Fruit fly (Drosophila melanogaster): ENCODE results near the gene Nlg4.

Gene Nlg4

DNA sequence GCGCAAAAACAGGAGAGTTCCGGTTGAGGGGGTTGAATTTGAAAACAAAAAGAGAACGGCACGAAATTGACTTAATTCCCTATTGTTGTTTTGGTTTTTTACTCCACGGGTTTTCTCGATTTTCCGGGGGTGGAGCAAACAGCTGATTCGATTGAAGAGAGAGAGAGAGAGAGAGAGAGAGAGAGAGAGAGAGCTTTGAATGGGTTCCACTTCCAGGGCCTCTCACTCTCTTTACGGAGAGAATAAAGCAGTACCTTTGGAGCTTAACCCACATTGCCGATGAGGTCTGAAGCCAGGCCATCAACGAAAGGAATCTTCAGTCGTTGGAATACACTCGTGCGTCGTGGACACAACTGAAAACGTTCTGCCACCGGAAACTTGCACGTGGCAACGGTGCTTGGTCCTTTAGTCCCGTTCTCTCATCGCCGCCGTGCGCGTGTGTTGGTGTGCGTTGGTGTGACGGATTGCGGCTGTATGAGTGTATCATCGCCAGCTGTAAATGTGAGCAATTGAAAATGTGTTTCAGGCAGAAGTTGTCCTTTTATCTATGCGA lies at the start of gene Nlg4:
Nlg4 (plus strand) TSS at position 332 of the 553 bp plus-strand sequence.
- TF ChIP-seq noc (tag; optimal IDR thresholded peaks at IDR 0.05): no peak

DNA sequence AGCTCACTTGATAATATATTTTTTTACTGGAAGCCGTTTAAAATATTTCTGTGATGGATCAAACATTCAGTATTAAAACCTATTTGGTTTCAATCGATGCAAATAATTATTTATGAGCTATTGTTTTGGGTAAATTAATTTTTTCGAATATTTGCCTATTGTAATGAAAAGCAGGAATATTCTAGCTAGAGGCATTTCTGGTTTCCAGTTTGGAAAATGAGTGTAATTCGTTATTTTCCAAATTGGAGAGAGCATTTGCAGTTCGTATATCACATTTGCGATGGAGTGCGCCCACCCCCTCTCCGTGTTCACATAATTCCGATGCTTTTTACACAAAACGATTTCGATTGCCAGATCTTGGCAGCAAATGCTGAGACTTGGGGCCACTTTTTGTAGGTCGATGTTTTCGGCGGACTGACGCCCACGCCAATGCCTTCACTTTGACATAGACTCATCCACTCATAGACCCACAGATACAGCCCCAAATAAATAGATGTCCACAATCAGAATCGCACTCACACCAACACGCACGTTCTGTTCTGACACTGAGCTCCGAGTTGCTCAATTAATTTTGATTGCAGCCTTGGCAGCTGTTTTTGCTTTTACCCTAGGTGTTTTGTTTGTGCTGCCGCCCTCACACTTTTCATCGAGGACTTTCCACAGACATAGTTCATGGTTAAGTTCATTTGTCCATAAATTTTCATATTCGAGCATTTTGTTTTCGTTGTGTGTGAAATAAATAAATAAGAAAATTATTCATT lies 36.8 kb upstream of the Nlg4 start:
- no peak for TF ChIP-seq noc (tag; optimal IDR thresholded peaks at IDR 0.05)

DNA sequence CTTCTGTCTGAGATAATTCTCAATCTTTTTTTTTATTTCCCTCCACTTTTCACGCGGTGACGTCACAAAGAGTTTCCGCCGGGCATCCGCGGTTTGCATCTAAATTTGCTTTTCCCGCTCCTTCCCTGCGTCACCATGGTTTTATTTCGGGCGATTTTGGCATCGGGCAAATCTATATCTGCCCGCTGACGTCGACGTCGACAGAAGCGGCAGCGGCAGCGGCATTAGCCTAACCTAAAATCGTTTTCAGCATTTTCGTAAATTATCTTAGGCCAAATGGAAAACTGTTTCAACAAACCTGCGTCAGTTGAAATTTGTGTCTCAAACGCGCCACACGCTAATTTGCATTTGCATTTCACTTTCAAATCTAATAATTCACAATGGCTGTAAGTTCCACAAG lies 35.5 kb upstream of the Nlg4 start, which contains the start of gene CG5023:
CG5023 (plus strand) TSS at position 301 of the 400 bp plus-strand sequence.
- no peak for TF ChIP-seq noc (tag; optimal IDR thresholded peaks at IDR 0.05)

- no peak for TF ChIP-seq noc (tag; optimal IDR thresholded peaks at IDR 0.05)
These were observed 19.6 kb upstream of the Nlg4 start for dm6 chr3R:20185057-20185456.

- no peak for TF ChIP-seq noc (tag; optimal IDR thresholded peaks at IDR 0.05)
These were observed 5.1 kb downstream of the Nlg4 start, which contains the start of gene CG17199 for dm6 chr3R:20209691-20210090. TSS of gene CG17199 (minus strand) at chr3R:20209791.

- no peak for TF ChIP-seq noc (tag; optimal IDR thresholded peaks at IDR 0.05)
These were observed 22.9 kb downstream of the Nlg4 start for dm6 chr3R:20227548-20227947.

- TF ChIP-seq noc (tag; optimal IDR thresholded peaks at IDR 0.05): no peak
These were observed 33.4 kb downstream of the Nlg4 start for dm6 chr3R:20238008-20238407.

DNA sequence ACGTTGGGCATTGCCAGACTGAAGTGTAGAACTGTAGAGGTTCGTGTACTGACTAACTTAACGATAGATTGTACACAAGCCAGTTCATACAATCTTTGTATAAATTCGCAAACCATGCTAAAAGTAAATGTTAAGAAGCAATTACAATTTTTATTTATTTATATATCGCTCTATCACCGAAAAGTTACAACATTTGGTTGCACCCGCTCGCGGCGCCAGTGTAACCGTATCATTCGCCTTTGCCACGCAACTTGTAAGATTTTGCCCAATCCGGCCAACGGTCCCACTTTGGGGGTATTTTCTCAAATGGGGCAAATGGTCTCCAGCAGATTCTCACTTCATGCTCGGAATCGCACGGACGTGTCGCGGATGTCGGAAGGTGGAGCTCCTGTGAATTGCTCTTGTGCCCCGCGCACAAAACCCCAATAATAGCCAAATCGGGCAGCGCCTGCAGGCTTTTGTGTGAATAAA lies 47.9 kb downstream of the Nlg4 start, which contains the start of gene cic:
cic (plus strand) TSS at position 328 of the 471 bp plus-strand sequence.
- TF ChIP-seq noc (tag; optimal IDR thresholded peaks at IDR 0.05): no peak

- peak; percentile 77 for TF ChIP-seq noc (tag; optimal IDR thresholded peaks at IDR 0.05)
These were observed 48.5 kb downstream of the Nlg4 start for dm6 chr3R:20253002-20253584.

- no peak for TF ChIP-seq noc (tag; optimal IDR thresholded peaks at IDR 0.05)
These were observed 49.2 kb downstream of the Nlg4 start for dm6 chr3R:20253818-20254217.

DNA sequence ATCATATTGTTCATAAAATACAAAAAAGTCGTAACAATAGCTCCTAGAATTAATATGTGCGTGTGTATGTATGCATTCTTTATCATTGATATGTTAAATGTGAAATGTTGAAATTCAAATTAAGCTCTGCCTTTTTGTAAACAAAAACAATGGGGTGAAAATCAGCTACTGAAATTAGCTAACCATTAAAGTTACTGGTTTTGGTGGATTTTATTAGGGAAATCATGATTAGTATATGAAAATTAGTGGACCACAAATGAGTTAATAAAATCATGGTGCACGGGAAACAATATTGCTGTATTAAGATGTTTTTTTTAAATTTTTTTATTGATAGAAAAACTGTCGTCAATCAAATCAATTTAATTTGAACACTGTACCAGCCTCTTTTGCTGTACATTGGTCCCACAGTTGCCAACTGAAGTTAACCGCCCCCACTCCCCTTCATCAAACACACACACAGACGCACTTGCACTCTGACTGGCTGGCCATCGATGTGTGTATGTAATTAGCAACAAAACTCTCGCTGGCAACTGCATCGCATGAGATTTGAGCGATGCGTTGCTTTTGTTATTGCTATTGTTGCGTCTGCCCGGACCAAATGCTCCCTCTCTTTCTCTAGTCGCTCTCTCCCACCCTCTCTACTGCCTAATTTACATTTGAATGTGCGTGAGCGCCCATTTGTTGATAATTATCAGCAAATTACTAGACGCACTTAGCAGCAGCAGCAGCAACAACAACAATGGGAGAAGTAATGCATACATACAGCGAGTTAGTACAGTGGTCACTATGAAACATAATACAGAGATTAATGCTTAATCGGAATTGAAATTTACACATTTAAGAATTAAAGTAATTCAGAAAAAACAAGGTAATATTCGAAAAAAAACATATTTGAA lies 49.9 kb downstream of the Nlg4 start:
- TF ChIP-seq noc (tag; optimal IDR thresholded peaks at IDR 0.05): no peak

dm6 chr3R:20256278-20256979 lies 51.8 kb downstream of the Nlg4 start:
- TF ChIP-seq noc (tag; optimal IDR thresholded peaks at IDR 0.05): no peak

DNA sequence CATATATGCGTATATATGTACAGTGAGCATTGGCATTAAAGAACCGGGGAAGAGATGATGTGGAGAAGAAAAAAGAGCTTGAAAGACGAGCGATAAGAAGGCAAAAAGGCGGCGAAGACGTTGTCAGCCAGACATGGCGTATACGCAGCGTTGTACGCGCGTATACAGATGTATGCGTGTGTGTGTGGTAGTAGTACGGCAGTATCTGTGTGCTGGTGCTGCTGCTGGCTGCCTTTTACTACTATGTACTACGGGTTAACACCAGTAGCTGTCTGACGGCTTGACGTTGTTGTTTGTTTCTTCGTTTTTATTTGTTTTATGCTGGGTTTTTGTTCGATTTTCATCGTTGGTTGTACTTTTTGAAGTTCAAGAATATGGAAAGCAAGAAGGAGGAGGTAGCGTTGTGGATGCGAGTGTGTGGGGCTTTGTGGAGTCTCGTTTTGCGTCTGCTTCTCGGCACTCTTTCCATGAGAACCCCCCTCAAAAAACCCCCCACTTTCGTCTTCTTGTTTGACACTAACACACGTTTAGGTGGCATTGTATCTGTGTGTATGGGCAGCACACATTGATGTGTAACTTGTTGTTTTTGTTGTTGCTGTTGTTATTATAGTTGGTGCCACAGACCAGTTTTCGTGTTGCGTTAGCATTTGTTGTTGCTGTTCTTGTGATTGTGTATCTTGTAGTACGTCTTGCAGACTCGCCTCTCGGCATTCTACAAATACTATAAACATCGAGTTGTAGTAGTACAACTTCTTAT lies 52.7 kb downstream of the Nlg4 start:
- TF ChIP-seq noc (tag; optimal IDR thresholded peaks at IDR 0.05): no peak

dm6 chr3R:20257937-20258334 lies 53.3 kb downstream of the Nlg4 start:
- no peak for TF ChIP-seq noc (tag; optimal IDR thresholded peaks at IDR 0.05)
